Fruit fly (Drosophila melanogaster) whole organism, pupa: ENCODE results near the gene CG15890.

Source experiments
- CG10348 ChIP-seq: fragments of 200-800 bp; sonication (Bioruptor generic); IDR thresholded peaks from 2 replicates; pipeline ENCODE4 v1.3.6; 2022; ENCODE audit warnings: missing biosample characterization, missing genetic modification characterization
- CG12605 ChIP-seq: fragments of 200-800 bp; sonication (Bioruptor generic); IDR thresholded peaks from 2 replicates; pipeline ENCODE4 v1.3.6; 2022; ENCODE audit warnings: missing biosample characterization, missing genetic modification characterization
- CG13204 ChIP-seq: fragments of 200-800 bp; sonication (Bioruptor generic); optimal IDR thresholded peaks from 2 replicates; lab custom pipeline; 2018; ENCODE audit warnings: missing biosample characterization, mild to moderate bottlenecking, missing genetic modification characterization, moderate library complexity
- CG14655 ChIP-seq: fragments of 200-800 bp; sonication (Bioruptor generic); optimal IDR thresholded peaks from 3 replicates; lab custom pipeline; 2017; ENCODE audit warnings: mild to moderate bottlenecking, missing biosample characterization, missing genetic modification reagents, missing genetic modification characterization
- CG15710 ChIP-seq: fragments of 200-800 bp; sonication (Bioruptor generic); optimal IDR thresholded peaks from 2 replicates; lab custom pipeline; 2018; ENCODE audit warnings: missing biosample characterization, mild to moderate bottlenecking, missing genetic modification characterization, moderate library complexity
- CG17806 ChIP-seq: fragments of 200-800 bp; sonication (Bioruptor generic); optimal IDR thresholded peaks from 2 replicates; lab custom pipeline; 2018; ENCODE audit warnings: missing biosample characterization, mild to moderate bottlenecking, missing genetic modification characterization, moderate library complexity
- CG32121 ChIP-seq: fragments of 200-800 bp; sonication (Bioruptor generic); IDR thresholded peaks from 2 replicates; pipeline ENCODE4 v1.3.6; 2022; ENCODE audit warnings: missing biosample characterization, missing genetic modification characterization
- CG34367 ChIP-seq: fragments of 200-800 bp; sonication (Bioruptor generic); optimal IDR thresholded peaks from 2 replicates; lab custom pipeline; 2018; ENCODE audit warnings: missing biosample characterization, mild to moderate bottlenecking, missing genetic modification characterization
- CG4496 ChIP-seq: fragments of 200-800 bp; sonication (Bioruptor generic); IDR thresholded peaks from 3 replicates; pipeline ENCODE4 v1.3.6; 2022; ENCODE audit warnings: missing biosample characterization, missing genetic modification characterization
- CG8159 ChIP-seq: fragments of 200-800 bp; sonication (Bioruptor generic); optimal IDR thresholded peaks from 3 replicates; lab custom pipeline; 2018; ENCODE audit warnings: missing biosample characterization, mild to moderate bottlenecking, missing genetic modification characterization, moderate library complexity
- CG8301 ChIP-seq: fragments of 200-800 bp; sonication (Bioruptor generic); optimal IDR thresholded peaks from 2 replicates; lab custom pipeline; 2018; ENCODE audit warnings: missing biosample characterization, mild to moderate bottlenecking, missing genetic modification characterization
- CG9948 ChIP-seq: fragments of 200-800 bp; sonication (Bioruptor generic); optimal IDR thresholded peaks from 2 replicates; lab custom pipeline; 2018; ENCODE audit warnings: missing biosample characterization, mild to moderate bottlenecking, missing genetic modification characterization, moderate library complexity
- D1 ChIP-seq: fragments of 200-800 bp; sonication (Bioruptor generic); optimal IDR thresholded peaks from 2 replicates; lab custom pipeline; 2018; ENCODE audit warnings: missing biosample characterization, mild to moderate bottlenecking, missing genetic modification characterization, moderate library complexity
- EcR ChIP-seq: fragments of 200-800 bp; sonication (Bioruptor generic); optimal IDR thresholded peaks from 3 replicates; lab custom pipeline; 2019; ENCODE audit warnings: missing biosample characterization, missing genetic modification characterization, mild to moderate bottlenecking, moderate library complexity, missing genetic modification reagents
- Ets98B ChIP-seq: fragments of 200-800 bp; sonication (Bioruptor generic); IDR thresholded peaks from 2 replicates; pipeline ENCODE4 v1.3.6; 2022; ENCODE audit warnings: missing biosample characterization, missing genetic modification characterization
- Pif1A ChIP-seq: fragments of 200-800 bp; sonication (Bioruptor generic); optimal IDR thresholded peaks from 3 replicates; lab custom pipeline; 2016; ENCODE audit warnings: missing biosample characterization, missing genetic modification characterization
- Pif1B ChIP-seq: fragments of 200-800 bp; sonication (Bioruptor generic); optimal IDR thresholded peaks from 3 replicates; lab custom pipeline; 2016; ENCODE audit warnings: missing biosample characterization, missing genetic modification characterization
- Snoo ChIP-seq: fragments of 200-800 bp; sonication (Bioruptor generic); optimal IDR thresholded peaks from 3 replicates; lab custom pipeline; 2017; ENCODE audit warnings: missing biosample characterization, mild to moderate bottlenecking, missing genetic modification characterization, inconsistent platforms
- fd96Ca ChIP-seq: fragments of 200-800 bp; sonication (Bioruptor generic); IDR thresholded peaks from 3 replicates; pipeline ENCODE4 v1.3.6; 2022; ENCODE audit warnings: missing biosample characterization, missing genetic modification characterization
- gl ChIP-seq: fragments of 200-800 bp; sonication (Bioruptor generic); optimal IDR thresholded peaks from 2 replicates; lab custom pipeline; 2018; ENCODE audit warnings: missing biosample characterization, mild to moderate bottlenecking, missing genetic modification characterization
- rn ChIP-seq: fragments of 200-800 bp; sonication (Bioruptor generic); IDR thresholded peaks from 2 replicates; pipeline ENCODE4 v1.3.6; 2022; ENCODE audit warnings: missing biosample characterization, missing genetic modification characterization

CG15890 gene

dm6 chrX:14784002-14784568, 18.5 kb upstream of the CG15890 start, which contains the start of gene Ag5r2:
TSS of gene Ag5r2 (minus strand) at chrX:14784052.
- TF ChIP-seq CG4496 (GFP tag; lab: Robert Waterston, UW) (no peak), CG15710 (tag; lab: Kevin White, UChicago) (no peak), rn (GFP tag; lab: Robert Waterston, UW) (no peak), fd96Ca (no peak), gl (tag; lab: Kevin White, UChicago) (no peak), Pif1B (GFP tag; lab: Kevin White, UChicago) (no peak), CG9948 (tag; lab: Kevin White, UChicago) (no peak), CG13204 (GFP tag; lab: Kevin White, UChicago) (no peak), EcR (GFP tag; lab: Kevin White, UChicago) (no peak), CG8159 (tag; lab: Kevin White, UChicago) (no peak), CG8301 (tag; lab: Kevin White, UChicago) (no peak), Ets98B (no peak), Snoo (no peak), CG17806 (tag; lab: Kevin White, UChicago) (no peak), CG34367 (tag; lab: Kevin White, UChicago) (no peak), CG14655 (GFP tag; lab: Kevin White, UChicago) (no peak), CG10348 (GFP tag; lab: Robert Waterston, UW) (no peak), Pif1A (no peak), CG12605 (GFP tag; lab: Robert Waterston, UW) (no peak)
- TF ChIP-seq, all 21 proteins: peak for 0

- TF ChIP-seq CG15710 (tag; lab: Kevin White, UChicago): no peak
- no peak for TF ChIP-seq gl (tag; lab: Kevin White, UChicago)
- no peak for TF ChIP-seq CG12605 (GFP tag; lab: Robert Waterston, UW)
- no peak for TF ChIP-seq CG10348 (GFP tag; lab: Robert Waterston, UW)
- TF ChIP-seq D1 (tag; lab: Kevin White, UChicago): no peak
- no peak for TF ChIP-seq CG8301 (tag; lab: Kevin White, UChicago)
- TF ChIP-seq CG8159 (tag; lab: Kevin White, UChicago): no peak
- no peak for TF ChIP-seq Pif1A
- no peak for TF ChIP-seq CG14655 (GFP tag; lab: Kevin White, UChicago)
- no peak for TF ChIP-seq Pif1B (GFP tag; lab: Kevin White, UChicago)
- TF ChIP-seq CG9948 (tag; lab: Kevin White, UChicago): no peak
- no peak for TF ChIP-seq rn (GFP tag; lab: Robert Waterston, UW)
- no peak for TF ChIP-seq Ets98B
- TF ChIP-seq CG17806 (tag; lab: Kevin White, UChicago): no peak
- no peak for TF ChIP-seq CG34367 (tag; lab: Kevin White, UChicago)
- TF ChIP-seq CG32121 (GFP tag; lab: Robert Waterston, UW): no peak
These were observed 10.9 kb upstream of the CG15890 start, which contains the start of gene CG5347 for dm6 chrX:14776474-14776873. TSS of gene CG5347 (plus strand) at chrX:14776774.

- TF ChIP-seq CG34367 (tag; lab: Kevin White, UChicago) (no peak), Pif1A (no peak), CG17806 (tag; lab: Kevin White, UChicago) (no peak)
These were observed 9.4 kb upstream of the CG15890 start, which contains the start of gene CG5334 for dm6 chrX:14775008-14775407. TSS of gene CG5334 (plus strand) at chrX:14775308.

dm6 chrX:14765024-14765423, 563 bp downstream of the CG15890 start:
- TF ChIP-seq EcR (GFP tag; lab: Kevin White, UChicago) (no peak), CG9948 (tag; lab: Kevin White, UChicago) (no peak), gl (tag; lab: Kevin White, UChicago) (no peak), CG12605 (GFP tag; lab: Robert Waterston, UW) (no peak), fd96Ca (no peak), CG4496 (GFP tag; lab: Robert Waterston, UW) (no peak), Snoo (no peak), CG32121 (GFP tag; lab: Robert Waterston, UW) (no peak), CG8301 (tag; lab: Kevin White, UChicago) (no peak), rn (GFP tag; lab: Robert Waterston, UW) (no peak)

dm6 chrX:14751162-14751561, 14.4 kb downstream of the CG15890 start:
- TF ChIP-seq CG8159 (tag; lab: Kevin White, UChicago) (no peak), Pif1B (GFP tag; lab: Kevin White, UChicago) (no peak), Snoo (no peak), CG14655 (GFP tag; lab: Kevin White, UChicago) (no peak), CG4496 (GFP tag; lab: Robert Waterston, UW) (no peak)
- TF ChIP-seq, all 21 proteins: peak for 0

DNA sequence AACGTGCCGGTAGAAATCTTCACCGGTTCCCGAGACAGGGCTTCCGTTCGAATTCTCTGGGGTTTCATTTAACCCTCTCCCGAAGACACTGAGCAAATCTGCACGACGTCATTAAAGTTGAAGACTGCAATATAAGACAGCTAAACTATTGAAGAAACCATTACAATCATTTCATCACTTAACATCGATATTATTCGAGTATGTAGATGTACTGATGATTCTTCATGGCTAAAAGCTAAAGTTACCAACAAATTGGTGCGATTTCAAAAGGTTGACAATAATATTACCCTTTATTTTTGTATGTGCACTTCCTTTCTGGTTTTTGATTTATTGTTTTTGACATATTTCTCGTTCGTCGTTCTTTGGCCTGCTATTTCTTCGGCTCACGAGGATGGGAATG, 15.1 kb downstream of the CG15890 start:
- no peak for TF ChIP-seq D1 (tag; lab: Kevin White, UChicago)
- TF ChIP-seq Pif1A: peak; percentile 24
- no peak for TF ChIP-seq CG10348 (GFP tag; lab: Robert Waterston, UW)
- peak; percentile 3 for TF ChIP-seq CG13204 (GFP tag; lab: Kevin White, UChicago)
- peak; percentile 48 for TF ChIP-seq Snoo
- TF ChIP-seq CG4496 (GFP tag; lab: Robert Waterston, UW): no peak
- TF ChIP-seq CG8159 (tag; lab: Kevin White, UChicago): peak; percentile 46
- no peak for TF ChIP-seq CG12605 (GFP tag; lab: Robert Waterston, UW)
- peak; percentile 47 for TF ChIP-seq CG17806 (tag; lab: Kevin White, UChicago)
- peak; percentile 7 for TF ChIP-seq CG9948 (tag; lab: Kevin White, UChicago)
- no peak for TF ChIP-seq gl (tag; lab: Kevin White, UChicago)
- no peak for TF ChIP-seq fd96Ca
- TF ChIP-seq CG15710 (tag; lab: Kevin White, UChicago): peak; percentile 47
- no peak for TF ChIP-seq CG8301 (tag; lab: Kevin White, UChicago)
- TF ChIP-seq Pif1B (GFP tag; lab: Kevin White, UChicago): peak; percentile 4
- no peak for TF ChIP-seq Ets98B
- TF ChIP-seq, all 21 proteins: peak for 8
